Fruit fly (Drosophila melanogaster) whole organism, embryonic: ENCODE measurements around the gene CG9360.

ENCODE experiments used
- Adf1 ChIP-seq: fragments of 200-800 bp; sonication (Bioruptor generic); IDR thresholded peaks from 2 replicates; pipeline ENCODE4 v1.3.6; 2022; ENCODE audit warnings: missing biosample characterization, missing genetic modification characterization
- Aef1 ChIP-seq: fragments of 200-800 bp; sonication (Bioruptor generic); IDR thresholded peaks from 3 replicates; pipeline ENCODE4 v1.3.6; 2022; ENCODE audit warnings: missing biosample characterization, missing genetic modification characterization
- Asciz ChIP-seq: fragments of 200-800 bp; sonication (Bioruptor generic); optimal IDR thresholded peaks from 2 replicates; lab custom pipeline; 2017; ENCODE audit warnings: missing biosample characterization, mild to moderate bottlenecking, missing genetic modification characterization, missing genetic modification reagents
- Atf3 ChIP-seq: fragments of 200-800 bp; sonication (Bioruptor generic); optimal IDR thresholded peaks from 3 replicates; lab custom pipeline; 2016; ENCODE audit warnings: missing biosample characterization, missing genetic modification characterization
- Bgb ChIP-seq: fragments of 200-800 bp; sonication (Bioruptor generic); IDR thresholded peaks from 2 replicates; pipeline ENCODE4 v1.3.6; 2022; ENCODE audit warnings: missing biosample characterization, missing genetic modification characterization; ENCODE audit not compliant: partially characterized antibody
- CG10979 ChIP-seq: fragments of 200-800 bp; sonication (Bioruptor generic); optimal IDR thresholded peaks from 2 replicates; lab custom pipeline; 2018; ENCODE audit warnings: missing biosample characterization, mild to moderate bottlenecking, missing genetic modification characterization, moderate library complexity
- CG11456 ChIP-seq: fragments of 200-800 bp; sonication (Bioruptor generic); IDR thresholded peaks from 3 replicates; pipeline ENCODE4 v1.3.6; 2022; ENCODE audit warnings: missing biosample characterization, missing genetic modification characterization
- CG14014 ChIP-seq: fragments of 200-800 bp; sonication (Bioruptor generic); IDR thresholded peaks from 2 replicates; pipeline ENCODE4 v1.3.6; 2022; ENCODE audit warnings: missing biosample characterization, missing genetic modification characterization
- CG17802 ChIP-seq: fragments of 200-800 bp; sonication (Bioruptor generic); optimal IDR thresholded peaks from 2 replicates; lab custom pipeline; 2018; ENCODE audit warnings: missing biosample characterization, mild to moderate bottlenecking, missing genetic modification characterization, moderate library complexity
- CG18599 ChIP-seq: fragments of 200-800 bp; sonication (Bioruptor generic); optimal IDR thresholded peaks from 3 replicates; lab custom pipeline; 2017; ENCODE audit warnings: missing biosample characterization, missing genetic modification characterization, mild to moderate bottlenecking, moderate library complexity, missing genetic modification reagents
- CG2116 ChIP-seq: fragments of 200-800 bp; sonication (Bioruptor generic); optimal IDR thresholded peaks from 3 replicates; lab custom pipeline; 2018; ENCODE audit warnings: missing biosample characterization, mild to moderate bottlenecking, missing genetic modification characterization
- CG31365 ChIP-seq: fragments of 200-800 bp; sonication (Bioruptor generic); optimal IDR thresholded peaks from 2 replicates; lab custom pipeline; 2018; ENCODE audit warnings: missing biosample characterization, mild to moderate bottlenecking, missing genetic modification characterization
- CG3838 ChIP-seq: fragments of 200-800 bp; sonication (Bioruptor generic); optimal IDR thresholded peaks from 3 replicates; lab custom pipeline; 2016; ENCODE audit warnings: missing biosample characterization, missing genetic modification characterization
- CG3995 ChIP-seq: fragments of 200-800 bp; sonication (Bioruptor generic); optimal IDR thresholded peaks from 3 replicates; lab custom pipeline; 2016; ENCODE audit warnings: missing biosample characterization, missing genetic modification characterization
- CG6791 ChIP-seq: fragments of 200-800 bp; sonication (Bioruptor generic); IDR thresholded peaks from 3 replicates; pipeline ENCODE4 v1.3.6; 2022; ENCODE audit warnings: missing biosample characterization, missing genetic modification characterization; ENCODE audit not compliant: partially characterized antibody
- CG7271 ChIP-seq: fragments of 200-800 bp; sonication (Bioruptor generic); optimal IDR thresholded peaks from 2 replicates; lab custom pipeline; 2018; ENCODE audit warnings: missing biosample characterization, mild to moderate bottlenecking, missing genetic modification characterization, moderate library complexity
- CG7928 ChIP-seq: fragments of 200-800 bp; sonication (Bioruptor generic); optimal IDR thresholded peaks from 2 replicates; lab custom pipeline; 2017; ENCODE audit warnings: missing biosample characterization, mild to moderate bottlenecking, missing genetic modification characterization
- CG9817 ChIP-seq: fragments of 200-800 bp; sonication (Bioruptor generic); optimal IDR thresholded peaks from 2 replicates; lab custom pipeline; 2018; ENCODE audit warnings: missing biosample characterization, mild to moderate bottlenecking, missing genetic modification characterization, moderate library complexity
- D ChIP-seq, 2 experiments: fragments of 200-800 bp in 1 of 2; fragments of >200 bp in 1 of 2; sonication (Bioruptor generic) in 1 of 2; optimal IDR thresholded peaks; 2 replicates in 1 of 2; 3 replicates in 1 of 2; lab custom pipeline; 2017; ENCODE audit warnings: mild to moderate bottlenecking in 1 of 2, missing biosample characterization in 1 of 2, missing genetic modification characterization in 1 of 2, missing genetic modification reagents in 1 of 2
- Dad ChIP-seq: fragments of 200-800 bp; sonication (Bioruptor generic); optimal IDR thresholded peaks from 3 replicates; lab custom pipeline; 2016; ENCODE audit warnings: missing biosample characterization, missing genetic modification characterization
- Doc2 ChIP-seq: fragments of 200-800 bp; sonication (Bioruptor generic); IDR thresholded peaks from 2 replicates; pipeline ENCODE4 v1.3.6; 2022; ENCODE audit warnings: missing biosample characterization, missing genetic modification characterization
- Doc3 ChIP-seq: fragments of 200-800 bp; sonication (Bioruptor generic); IDR thresholded peaks from 3 replicates; pipeline ENCODE4 v1.3.6; 2022; ENCODE audit warnings: missing biosample characterization, missing genetic modification characterization; ENCODE audit not compliant: partially characterized antibody
- Gug ChIP-seq: fragments of 200-800 bp; sonication (Bioruptor generic); IDR thresholded peaks from 4 replicates; pipeline ENCODE4 v1.3.6; 2022; ENCODE audit warnings: missing biosample characterization, missing genetic modification characterization
- Hey ChIP-seq: fragments of 200-800 bp; sonication (Bioruptor generic); optimal IDR thresholded peaks from 3 replicates; lab custom pipeline; 2018; ENCODE audit warnings: missing biosample characterization, mild to moderate bottlenecking, missing genetic modification characterization
- HmgD ChIP-seq: fragments of 200-800 bp; sonication (Bioruptor generic); optimal IDR thresholded peaks from 3 replicates; lab custom pipeline; 2016; ENCODE audit warnings: missing biosample characterization, missing genetic modification characterization
- NK7.1 ChIP-seq: fragments of 200-800 bp; sonication (Bioruptor generic); optimal IDR thresholded peaks from 3 replicates; lab custom pipeline; 2016; ENCODE audit warnings: missing biosample characterization, missing genetic modification characterization
- NfI ChIP-seq: fragments of 200-800 bp; sonication (Bioruptor generic); optimal IDR thresholded peaks from 3 replicates; lab custom pipeline; 2018; ENCODE audit warnings: missing biosample characterization, mild to moderate bottlenecking, missing genetic modification characterization, moderate library complexity
- Rfx ChIP-seq: fragments of 200-800 bp; sonication (Bioruptor generic); IDR thresholded peaks from 2 replicates; pipeline ENCODE4 v1.3.6; 2022; ENCODE audit warnings: missing biosample characterization, missing genetic modification characterization
- Spps ChIP-seq: fragments of 200-800 bp; sonication (Bioruptor generic); optimal IDR thresholded peaks from 2 replicates; lab custom pipeline; 2018; ENCODE audit warnings: missing biosample characterization, mild to moderate bottlenecking, missing genetic modification characterization
- Sry-δ ChIP-seq: fragments of 200-800 bp; sonication (Bioruptor generic); optimal IDR thresholded peaks from 2 replicates; lab custom pipeline; 2016; ENCODE audit warnings: missing biosample characterization, missing genetic modification characterization
- Trl ChIP-seq, 3 experiments: fragments of >200 bp in 2 of 3; fragments of 200-800 bp in 1 of 3; sonication (Bioruptor generic) in 1 of 3; optimal IDR thresholded peaks; 2 replicates in 1 of 3; 3 replicates in 2 of 3; lab custom pipeline; 2016 to 2017; ENCODE audit warnings: missing biosample characterization in 1 of 3, missing genetic modification characterization in 1 of 3
- Xrp1 ChIP-seq: fragments of 200-800 bp; sonication (Bioruptor generic); IDR thresholded peaks from 2 replicates; pipeline ENCODE4 v1.3.6; 2022; ENCODE audit warnings: missing biosample characterization, missing genetic modification characterization
- ab ChIP-seq: fragments of 200-800 bp; sonication (Bioruptor generic); optimal IDR thresholded peaks from 2 replicates; lab custom pipeline; 2016; ENCODE audit warnings: missing biosample characterization, missing genetic modification characterization
- amos ChIP-seq: fragments of 200-800 bp; sonication (Bioruptor generic); IDR thresholded peaks from 2 replicates; pipeline ENCODE4 v1.3.6; 2022; ENCODE audit warnings: missing biosample characterization, missing genetic modification characterization; ENCODE audit not compliant: partially characterized antibody
- aop ChIP-seq: fragments of 200-800 bp; sonication (Bioruptor generic); IDR thresholded peaks from 2 replicates; pipeline ENCODE4 v1.3.6; 2022; ENCODE audit warnings: missing biosample characterization, missing genetic modification characterization
- az2 ChIP-seq: fragments of 200-800 bp; sonication (Bioruptor generic); optimal IDR thresholded peaks from 3 replicates; lab custom pipeline; 2016; ENCODE audit warnings: missing biosample characterization, missing genetic modification characterization
- br ChIP-seq: fragments of >200 bp; optimal IDR thresholded peaks from 2 replicates; lab custom pipeline; 2017
- chinmo ChIP-seq: fragments of 200-800 bp; sonication (Bioruptor generic); IDR thresholded peaks from 4 replicates; pipeline ENCODE4 v1.3.6; 2022; ENCODE audit warnings: missing biosample characterization, missing genetic modification characterization; ENCODE audit not compliant: partially characterized antibody
- dm ChIP-seq: fragments of 200-800 bp; sonication (Bioruptor generic); optimal IDR thresholded peaks from 3 replicates; lab custom pipeline; 2016; ENCODE audit warnings: missing biosample characterization, missing genetic modification characterization
- hkb ChIP-seq, 2 experiments: fragments of 200-800 bp in 1 of 2; fragments of >200 bp in 1 of 2; sonication (Bioruptor generic) in 1 of 2; IDR thresholded peaks in 1 of 2; optimal IDR thresholded peaks in 1 of 2; 2 replicates each; pipeline versions ENCODE4 v1.3.6 to Lab custom; 2017 to 2022; ENCODE audit warnings: missing biosample characterization in 1 of 2, missing genetic modification characterization in 1 of 2
- insv ChIP-seq, 2 experiments: fragments of 200-800 bp; sonication (Bioruptor generic); optimal IDR thresholded peaks; 3 replicates each; lab custom pipeline; 2016 to 2018; ENCODE audit warnings: missing biosample characterization in 2 of 2, missing genetic modification characterization in 2 of 2
- kah ChIP-seq: fragments of 200-800 bp; sonication (Bioruptor generic); optimal IDR thresholded peaks from 2 replicates; lab custom pipeline; 2018; ENCODE audit warnings: missing biosample characterization, mild to moderate bottlenecking, missing genetic modification characterization
- lab ChIP-seq: fragments of 200-800 bp; sonication (Bioruptor generic); optimal IDR thresholded peaks from 3 replicates; lab custom pipeline; 2017; ENCODE audit warnings: missing biosample characterization, missing genetic modification characterization, mild to moderate bottlenecking, moderate library complexity, missing genetic modification reagents
- otp ChIP-seq: fragments of 200-800 bp; sonication (Bioruptor generic); IDR thresholded peaks from 3 replicates; pipeline ENCODE4, ENCODE4 v1.3.6; 2022; ENCODE audit warnings: missing biosample characterization, missing genetic modification characterization
- pita ChIP-seq: fragments of 200-800 bp; sonication (Bioruptor generic); optimal IDR thresholded peaks from 2 replicates; lab custom pipeline; 2017; ENCODE audit warnings: missing biosample characterization, mild to moderate bottlenecking, missing genetic modification characterization
- pnt ChIP-seq: fragments of 200-800 bp; sonication (Bioruptor generic); optimal IDR thresholded peaks from 3 replicates; lab custom pipeline; 2016; ENCODE audit warnings: missing biosample characterization, missing genetic modification characterization
- pum ChIP-seq: fragments of 200-800 bp; sonication (Bioruptor generic); optimal IDR thresholded peaks from 2 replicates; lab custom pipeline; 2016; ENCODE audit warnings: missing biosample characterization, missing genetic modification characterization
- sens ChIP-seq: fragments of 200-800 bp; sonication (Bioruptor generic); peaks from one replicate; lab custom pipeline; 2016; ENCODE audit warnings: missing biosample characterization, missing genetic modification characterization
- toy ChIP-seq: fragments of 200-800 bp; sonication (Bioruptor generic); IDR thresholded peaks from 2 replicates; pipeline ENCODE4 v1.3.6; 2022; ENCODE audit warnings: missing biosample characterization, missing genetic modification characterization
- zen ChIP-seq: fragments of 200-800 bp; sonication (Bioruptor generic); optimal IDR thresholded peaks from 3 replicates; lab custom pipeline; 2018; ENCODE audit warnings: missing biosample characterization, mild to moderate bottlenecking, missing genetic modification characterization, moderate library complexity

Gene CG9360

DNA sequence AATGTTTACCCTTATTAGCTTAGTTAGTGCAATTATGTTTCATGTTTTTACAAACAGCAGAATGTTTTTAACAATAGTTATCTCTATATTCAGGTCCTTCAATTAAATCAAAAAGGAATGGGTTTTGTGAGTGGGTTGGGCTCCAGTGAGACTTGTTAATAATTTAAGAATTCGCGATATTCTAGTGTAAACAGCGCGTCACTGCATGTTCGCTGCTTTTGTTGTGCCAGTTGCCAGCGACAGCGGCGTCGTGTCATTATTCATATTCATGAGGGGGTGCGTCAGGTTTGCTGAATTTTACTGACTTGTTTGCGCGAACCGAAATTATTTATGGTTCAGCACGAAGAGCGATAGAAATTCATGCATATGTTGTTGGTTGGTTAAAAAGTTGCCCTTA lies 49.1 kb downstream of the CG9360 start, which contains the start of gene Amun (continued):
- no peak for TF ChIP-seq Spps (tag; lab: Kevin White, UChicago)
- no peak for TF ChIP-seq D (optimal IDR thresholded peaks at IDR 0.05; lab: Kevin White, UChicago)
- TF ChIP-seq D (GFP tag; optimal IDR thresholded peaks at IDR 0.05; lab: Kevin White, UChicago) = no peak
- TF ChIP-seq HmgD (GFP tag; lab: Kevin White, UChicago) = no peak
- no peak for TF ChIP-seq kah (GFP tag; lab: Kevin White, UChicago)
- TF ChIP-seq CG14014 (GFP tag; lab: Robert Waterston, UW) = no peak; the same call in 1 of the 2 replicates
- no peak for TF ChIP-seq CG3995 (GFP tag; lab: Kevin White, UChicago)
- no peak for TF ChIP-seq CG6791 (GFP tag; lab: Robert Waterston, UW)
- no peak for TF ChIP-seq dm (GFP tag; lab: Kevin White, UChicago)
- no peak for TF ChIP-seq Doc2 (GFP tag; lab: Robert Waterston, UW)
- TF ChIP-seq Adf1 = no peak
- TF ChIP-seq CG10979 (tag; lab: Kevin White, UChicago) = no peak
- TF ChIP-seq otp = no peak
- no peak for TF ChIP-seq Bgb (GFP tag; lab: Robert Waterston, UW)
- TF ChIP-seq Gug (GFP tag; lab: Robert Waterston, UW) = peak; percentile 72; the same call in 3 of the 4 replicates
- 0 out of 2 replicates have a peak, but pooled peaks have one; percentile 29 for TF ChIP-seq Xrp1 (GFP tag; lab: Robert Waterston, UW)
- TF ChIP-seq Doc3 (GFP tag; lab: Robert Waterston, UW) = no peak
- TF ChIP-seq CG11456 (GFP tag; lab: Robert Waterston, UW) = peak; percentile 79; the same call in 2 of the 3 replicates
- TF ChIP-seq pnt (GFP tag; lab: Kevin White, UChicago) = no peak
- TF ChIP-seq aop (GFP tag; lab: Robert Waterston, UW) = no peak
- no peak for TF ChIP-seq CG2116 (GFP tag; lab: Kevin White, UChicago)
- TF ChIP-seq Aef1 (GFP tag; lab: Robert Waterston, UW) = peak; percentile 21; the same call in 1 of the 3 replicates
- no peak for TF ChIP-seq ab (GFP tag; lab: Kevin White, UChicago)
- no peak for TF ChIP-seq chinmo
- TF ChIP-seq Atf3 (GFP tag; lab: Kevin White, UChicago) = peak; percentile 2
- no peak for TF ChIP-seq toy (GFP tag; lab: Robert Waterston, UW)
- TF ChIP-seq amos (GFP tag; lab: Robert Waterston, UW) = no peak
- TF ChIP-seq insv (GFP tag; optimal IDR thresholded peaks at IDR 0.05; lab: Kevin White, UChicago) = no peak
- no peak for TF ChIP-seq CG7271 (tag; lab: Kevin White, UChicago)
- no peak for TF ChIP-seq az2
- peak; percentile 9 for TF ChIP-seq CG3838 (GFP tag; lab: Kevin White, UChicago)
- peak; percentile 73 for TF ChIP-seq Rfx (GFP tag; lab: Robert Waterston, UW)
- no peak for TF ChIP-seq zen (tag; lab: Kevin White, UChicago)
- no peak for TF ChIP-seq Dad (GFP tag; lab: Kevin White, UChicago)
- TF ChIP-seq hkb (optimal IDR thresholded peaks at IDR 0.05; lab: Kevin White, UChicago) = no peak
- no peak for TF ChIP-seq hkb (GFP tag; IDR thresholded peaks at IDR 0.05; lab: Robert Waterston, UW)
- TF ChIP-seq CG31365 (tag; lab: Kevin White, UChicago) = no peak
- no peak for TF ChIP-seq Trl (optimal IDR thresholded peaks at IDR 0.05; lab: Kevin White, UChicago)
- TF ChIP-seq Trl (GFP tag; optimal IDR thresholded peaks at IDR 0.05; lab: Kevin White, UChicago) = no peak
- TF ChIP-seq CG18599 (GFP tag; lab: Kevin White, UChicago) = no peak
- no peak for TF ChIP-seq CG7928
- TF ChIP-seq sens = peak; percentile 80
- TF ChIP-seq NfI (GFP tag; lab: Kevin White, UChicago) = peak; percentile 32
- TF ChIP-seq lab = peak; percentile 3
- peak; percentile 20 for TF ChIP-seq CG9817 (tag; lab: Kevin White, UChicago)
- no peak for TF ChIP-seq pita (GFP tag; lab: Kevin White, UChicago)
- TF ChIP-seq Asciz (GFP tag; lab: Kevin White, UChicago) = no peak
- TF ChIP-seq NK7.1 = no peak
- no peak for TF ChIP-seq pum
- no peak for TF ChIP-seq br (lab: Kevin White, UChicago)
- peak; percentile 7 for TF ChIP-seq CG17802 (tag; lab: Kevin White, UChicago)
- no peak for TF ChIP-seq Hey (tag; lab: Kevin White, UChicago)
- TF ChIP-seq Sry-δ (GFP tag; lab: Kevin White, UChicago) = no peak
